Worm (Caenorhabditis elegans) whole organism, young adult: ENCODE results near the gene F57H12.6.

Experiments used
- B0336.3 ChIP-seq: fragments of 200-800 bp; sonication (Bioruptor generic); IDR thresholded peaks from 2 replicates; pipeline ENCODE4 v1.3.6; 2022; ENCODE audit warnings: missing genetic modification characterization, missing compliant biosample characterization
- C06A6.2 ChIP-seq: fragments of 200-800 bp; sonication (Bioruptor generic); conservative IDR thresholded peaks from 2 replicates; pipeline ENCODE4 v1.3.6; 2022; ENCODE audit warnings: missing genetic modification characterization, missing compliant biosample characterization
- F33H1.4 ChIP-seq: fragments of 200-800 bp; sonication (Bioruptor generic); IDR thresholded peaks from 2 replicates; pipeline ENCODE4 v1.3.6; 2022; ENCODE audit warnings: missing genetic modification reagents, missing genetic modification characterization, missing compliant biosample characterization
- F49E8.2 ChIP-seq: sonication (generic microtip); optimal IDR thresholded peaks from 3 replicates; lab custom pipeline; 2017; ENCODE audit warnings: missing genetic modification characterization, mild to moderate bottlenecking, missing compliant biosample characterization, antibody characterized with exemption, moderate library complexity; ENCODE audit not compliant: insufficient read depth
- T07F8.4 ChIP-seq: sonication (generic microtip); optimal IDR thresholded peaks from 2 replicates; lab custom pipeline; 2016; ENCODE audit warnings: mild to moderate bottlenecking, missing genetic modification characterization, moderate library complexity, missing compliant biosample characterization
- Y53F4B.3 ChIP-seq: fragments of 200-800 bp; sonication (Bioruptor generic); IDR thresholded peaks from 2 replicates; pipeline ENCODE4 v1.3.6; 2022; ENCODE audit warnings: missing genetic modification reagents, missing genetic modification characterization, missing compliant biosample characterization
- akir-1 ChIP-seq: fragments of 200-800 bp; sonication (Bioruptor generic); optimal IDR thresholded peaks from 2 replicates; lab custom pipeline; 2018; ENCODE audit warnings: mild to moderate bottlenecking, missing genetic modification characterization, moderate library complexity, missing compliant biosample characterization
- aptf-2 ChIP-seq: fragments of 200-800 bp; sonication (Bioruptor generic); conservative IDR thresholded peaks from 2 replicates; pipeline ENCODE4 v1.3.6; 2022; ENCODE audit warnings: missing genetic modification reagents, missing genetic modification characterization, missing compliant biosample characterization
- aptf-3 ChIP-seq: fragments of 200-800 bp; sonication (Bioruptor generic); IDR thresholded peaks from 2 replicates; pipeline ENCODE4 v1.3.6; 2022; ENCODE audit warnings: missing genetic modification characterization, missing compliant biosample characterization
- athp-1 ChIP-seq: sonication (generic microtip); optimal IDR thresholded peaks from 2 replicates; lab custom pipeline; 2017; ENCODE audit warnings: mild to moderate bottlenecking, missing genetic modification characterization, missing compliant biosample characterization
- attf-5 ChIP-seq: fragments of 200-800 bp; sonication (Bioruptor generic); optimal IDR thresholded peaks from 2 replicates; lab custom pipeline; 2018; ENCODE audit warnings: mild to moderate bottlenecking, missing genetic modification characterization, missing compliant biosample characterization
- cebp-1 ChIP-seq, 2 experiments: fragments of 200-800 bp in 1 of 2; sonication (Bioruptor generic) in 1 of 2; sonication (generic microtip) in 1 of 2; IDR thresholded peaks in 1 of 2; optimal IDR thresholded peaks in 1 of 2; 2 replicates each; pipeline versions ENCODE4 v1.3.6 to Lab custom; 2017 to 2022; ENCODE audit warnings: missing compliant biosample characterization in 2 of 2, missing genetic modification characterization in 2 of 2, mild to moderate bottlenecking in 1 of 2, missing genetic modification reagents in 1 of 2, moderate library complexity in 1 of 2
- ceh-27 ChIP-seq: fragments of 200-800 bp; sonication (Bioruptor generic); optimal IDR thresholded peaks from 2 replicates; lab custom pipeline; 2018; ENCODE audit warnings: mild to moderate bottlenecking, missing genetic modification characterization, moderate library complexity, missing compliant biosample characterization
- ceh-79 ChIP-seq: sonication (generic microtip); optimal IDR thresholded peaks from 2 replicates; lab custom pipeline; 2017; ENCODE audit warnings: mild to moderate bottlenecking, missing genetic modification characterization, missing compliant biosample characterization
- dox-1 ChIP-seq: fragments of 200-800 bp; sonication (Bioruptor generic); IDR thresholded peaks from 2 replicates; pipeline ENCODE4 v1.3.6; 2022; ENCODE audit warnings: missing genetic modification reagents, missing genetic modification characterization, missing compliant biosample characterization
- egl-18 ChIP-seq: fragments of 200-800 bp; sonication (Bioruptor generic); IDR thresholded peaks from 2 replicates; pipeline ENCODE4 v1.3.6; 2022; ENCODE audit warnings: missing genetic modification reagents, missing genetic modification characterization, missing compliant biosample characterization
- egrh-3 ChIP-seq: fragments of 200-800 bp; sonication (Bioruptor generic); IDR thresholded peaks from 2 replicates; pipeline ENCODE4 v1.3.6; 2022; ENCODE audit warnings: missing genetic modification reagents, missing genetic modification characterization, missing compliant biosample characterization
- ekl-4 ChIP-seq: fragments of 200-800 bp; sonication (Bioruptor generic); IDR thresholded peaks from 2 replicates; pipeline ENCODE4 v1.3.6; 2022; ENCODE audit warnings: missing genetic modification reagents, missing genetic modification characterization, missing compliant biosample characterization
- ets-4 ChIP-seq: fragments of 200-800 bp; sonication (Bioruptor generic); optimal IDR thresholded peaks from 2 replicates; lab custom pipeline; 2018; ENCODE audit warnings: mild to moderate bottlenecking, missing genetic modification characterization, missing compliant biosample characterization
- hmg-20 ChIP-seq: fragments of 200-800 bp; sonication (Bioruptor generic); IDR thresholded peaks from 2 replicates; pipeline ENCODE4 v1.3.6; 2022; ENCODE audit warnings: missing genetic modification reagents, missing genetic modification characterization, missing compliant biosample characterization
- hsf-1 ChIP-seq: fragments of 200-800 bp; sonication (Bioruptor generic); IDR thresholded peaks from 2 replicates; pipeline ENCODE4 v1.3.6; 2022; ENCODE audit warnings: missing genetic modification reagents, missing genetic modification characterization, missing compliant biosample characterization
- lag-1 ChIP-seq: fragments of 200-800 bp; sonication (Bioruptor generic); IDR thresholded peaks from 2 replicates; pipeline ENCODE4 v1.3.6; 2022; ENCODE audit warnings: missing genetic modification reagents, missing genetic modification characterization, missing compliant biosample characterization
- let-607 ChIP-seq, 2 experiments: fragments of 200-800 bp in 1 of 2; sonication (Bioruptor generic) in 1 of 2; sonication (generic microtip) in 1 of 2; optimal IDR thresholded peaks; 2 replicates each; lab custom pipeline; 2016 to 2018; ENCODE audit warnings: mild to moderate bottlenecking in 2 of 2, missing compliant biosample characterization in 2 of 2, missing genetic modification characterization in 2 of 2, moderate library complexity in 2 of 2, missing genotype in 1 of 2
- lin-26 ChIP-seq: fragments of 200-800 bp; sonication (Bioruptor generic); IDR thresholded peaks from 2 replicates; pipeline ENCODE4 v1.3.6; 2022; ENCODE audit warnings: missing genetic modification reagents, missing genetic modification characterization, missing compliant biosample characterization
- lin-35 ChIP-seq, 3 experiments: fragments of 150-350 bp in 2 of 3; sonication (generic microtip) in 1 of 3; optimal IDR thresholded peaks; 2 replicates each; lab custom pipeline; 2014 to 2018; ENCODE audit warnings: missing biosample characterization in 3 of 3, missing genetic modification characterization in 3 of 3, missing genetic modification reagents in 3 of 3
- lin-40 ChIP-seq: sonication (generic microtip); optimal IDR thresholded peaks from 2 replicates; lab custom pipeline; 2016; ENCODE audit warnings: missing genetic modification characterization, mild to moderate bottlenecking, missing compliant biosample characterization, missing genotype, missing genetic modification reagents
- lin-54 ChIP-seq: fragments of 200-800 bp; sonication (Bioruptor generic); optimal IDR thresholded peaks from 2 replicates; lab custom pipeline; 2018; ENCODE audit warnings: mild to moderate bottlenecking, missing genetic modification characterization, missing compliant biosample characterization
- madf-3 ChIP-seq: fragments of 200-800 bp; sonication (Bioruptor generic); IDR thresholded peaks from 2 replicates; pipeline ENCODE4 v1.3.6; 2022; ENCODE audit warnings: missing genetic modification reagents, missing genetic modification characterization, missing compliant biosample characterization
- madf-8 ChIP-seq: fragments of 200-800 bp; sonication (Bioruptor generic); conservative IDR thresholded peaks from 2 replicates; pipeline ENCODE4 v1.3.6; 2022; ENCODE audit warnings: missing genetic modification reagents, missing genetic modification characterization, missing compliant biosample characterization
- nfya-1 ChIP-seq: sonication (generic microtip); optimal IDR thresholded peaks from 2 replicates; lab custom pipeline; 2017; ENCODE audit warnings: antibody characterized with exemption, missing compliant biosample characterization, missing genetic modification characterization, borderline replicate concordance; ENCODE audit not compliant: insufficient read depth
- pbrm-1 ChIP-seq: fragments of 200-800 bp; sonication (Bioruptor generic); IDR thresholded peaks from 2 replicates; pipeline ENCODE4 v1.3.6; 2022; ENCODE audit warnings: missing genetic modification reagents, missing genetic modification characterization, missing compliant biosample characterization
- pha-4 ChIP-seq: fragments of 150-350 bp; sonication (generic microtip); optimal IDR thresholded peaks from 2 replicates; lab custom pipeline; 2014; ENCODE audit warnings: missing biosample characterization, missing genetic modification reagents, missing genetic modification characterization
- rcor-1 ChIP-seq: fragments of 200-800 bp; sonication (Bioruptor generic); IDR thresholded peaks from 2 replicates; pipeline ENCODE4 v1.3.6; 2022; ENCODE audit warnings: missing genetic modification reagents, missing genetic modification characterization, missing compliant biosample characterization
- repo-1 ChIP-seq: sonication (generic microtip); optimal IDR thresholded peaks from 2 replicates; lab custom pipeline; 2017; ENCODE audit warnings: mild to moderate bottlenecking, missing genetic modification characterization, missing compliant biosample characterization
- sea-2 ChIP-seq: fragments of 200-800 bp; sonication (Bioruptor generic); IDR thresholded peaks from 2 replicates; pipeline ENCODE4 v1.3.6; 2022; ENCODE audit warnings: missing genetic modification characterization, missing compliant biosample characterization
- snpc-1.3 ChIP-seq: sonication (generic microtip); optimal IDR thresholded peaks from 2 replicates; lab custom pipeline; 2017; ENCODE audit warnings: missing genetic modification characterization, mild to moderate bottlenecking, missing compliant biosample characterization, antibody characterized with exemption, moderate library complexity, missing genotype, missing genetic modification reagents; ENCODE audit not compliant: insufficient read depth
- tbx-9 ChIP-seq: sonication (generic microtip); optimal IDR thresholded peaks from 2 replicates; lab custom pipeline; 2016; ENCODE audit warnings: borderline replicate concordance, missing genetic modification characterization, inconsistent platforms, missing compliant biosample characterization
- unc-130 ChIP-seq: sonication (generic microtip); optimal IDR thresholded peaks from 2 replicates; lab custom pipeline; 2016; ENCODE audit warnings: missing genetic modification reagents, missing genetic modification characterization, missing compliant biosample characterization
- xnd-1 ChIP-seq: sonication (generic microtip); optimal IDR thresholded peaks from 2 replicates; lab custom pipeline; 2016; ENCODE audit warnings: missing genotype, missing genetic modification reagents, missing genetic modification characterization, missing compliant biosample characterization
- zim-3 ChIP-seq: sonication (generic microtip); optimal IDR thresholded peaks from 2 replicates; lab custom pipeline; 2017; ENCODE audit warnings: mild to moderate bottlenecking, missing genetic modification characterization, moderate library complexity, missing compliant biosample characterization
- ztf-18 ChIP-seq: sonication (generic microtip); optimal IDR thresholded peaks from 2 replicates; lab custom pipeline; 2016; ENCODE audit warnings: missing genotype, mild to moderate bottlenecking, missing genetic modification characterization, missing compliant biosample characterization
- ztf-25 ChIP-seq: fragments of 200-800 bp; sonication (Bioruptor generic); IDR thresholded peaks from 2 replicates; pipeline ENCODE4 v1.3.6; 2022; ENCODE audit warnings: missing genetic modification reagents, missing genetic modification characterization, missing compliant biosample characterization
- ztf-28 ChIP-seq: fragments of 200-800 bp; sonication (Bioruptor generic); IDR thresholded peaks from 2 replicates; pipeline ENCODE4 v1.3.6; 2022; ENCODE audit warnings: missing genetic modification reagents, missing genetic modification characterization, missing compliant biosample characterization

Gene F57H12.6

ce11 chrIV:7946899-7947499 lies 29.1 kb downstream of the F57H12.6 start, which contains the start of gene F20D12.12 (continued):
- TF ChIP-seq F49E8.2 (tag; lab: Kevin White, UChicago) (peak; percentile 73), C06A6.2 (peak; percentile 88), madf-8 (GFP tag; lab: Robert Waterston, UW) (peak; percentile 91), ekl-4 (GFP tag; lab: Robert Waterston, UW) (peak; percentile 90), hsf-1 (peak; percentile 88), ztf-18 (tag; lab: Kevin White, UChicago) (peak; percentile 38), Y53F4B.3 (GFP tag; lab: Robert Waterston, UW) (peak; percentile 53; the same call in 1 of the 2 replicates), attf-5 (GFP tag; lab: Kevin White, UChicago) (peak; percentile 94), dox-1 (peak; percentile 97), F33H1.4 (GFP tag; lab: Robert Waterston, UW) (peak; percentile 88), B0336.3 (GFP tag; lab: Robert Waterston, UW) (peak; percentile 60), ztf-28 (GFP tag; lab: Robert Waterston, UW) (peak; percentile 98), ceh-27 (GFP tag; lab: Kevin White, UChicago) (peak; percentile 83), pbrm-1 (GFP tag; lab: Robert Waterston, UW) (peak; percentile 93), ztf-25 (GFP tag; lab: Robert Waterston, UW) (peak; percentile 92), unc-130 (peak; percentile 55), lin-26 (peak; percentile 84), lin-35 (GFP tag; optimal IDR thresholded peaks at IDR 0.05; lab: Kevin White, UChicago) (peak in 2 of 3 experiments; percentile 25 to 50), cebp-1 (GFP tag; IDR thresholded peaks at IDR 0.05; lab: Robert Waterston, UW) (peak; percentile 71), cebp-1 (tag; optimal IDR thresholded peaks at IDR 0.05; lab: Kevin White, UChicago) (peak; percentile 75)

ce11 chrIV:7946457-7946856 lies 29.7 kb downstream of the F57H12.6 start, which contains the start of gene czw-1:
czw-1 (minus strand) TSS chrIV:7946825.
- TF ChIP-seq sea-2 (no peak), hmg-20 (no peak)

- TF ChIP-seq ceh-79 (no peak), zim-3 (tag; lab: Kevin White, UChicago) (no peak), madf-3 (GFP tag; lab: Robert Waterston, UW) (no peak), ekl-4 (GFP tag; lab: Robert Waterston, UW) (no peak), pha-4 (tag; lab: Kevin White, UChicago) (no peak), madf-8 (GFP tag; lab: Robert Waterston, UW) (0 out of 2 replicates have a peak, but pooled peaks have one; percentile 18), ceh-27 (GFP tag; lab: Kevin White, UChicago) (no peak), T07F8.4 (tag; lab: Kevin White, UChicago) (no peak), tbx-9 (tag; lab: Kevin White, UChicago) (no peak), egrh-3 (GFP tag; lab: Robert Waterston, UW) (no peak), akir-1 (no peak), pbrm-1 (GFP tag; lab: Robert Waterston, UW) (0 out of 2 replicates have a peak, but pooled peaks have one; percentile 19), let-607 (tag; optimal IDR thresholded peaks at IDR 0.05; lab: Kevin White, UChicago) (no peak), lin-40 (tag; lab: Kevin White, UChicago) (no peak), xnd-1 (tag; lab: Kevin White, UChicago) (no peak), snpc-1.3 (no peak), ets-4 (GFP tag; lab: Kevin White, UChicago) (no peak), aptf-2 (GFP tag; lab: Robert Waterston, UW) (no peak), B0336.3 (GFP tag; lab: Robert Waterston, UW) (no peak), repo-1 (tag; lab: Kevin White, UChicago) (no peak), lag-1 (GFP tag; lab: Robert Waterston, UW) (no peak), aptf-3 (GFP tag; lab: Robert Waterston, UW) (no peak), athp-1 (tag; lab: Kevin White, UChicago) (peak; percentile 5), lin-54 (GFP tag; lab: Kevin White, UChicago) (no peak), rcor-1 (GFP tag; lab: Robert Waterston, UW) (no peak), nfya-1 (tag; lab: Kevin White, UChicago) (no peak), egl-18 (0 out of 2 replicates have a peak, but pooled peaks have one; percentile 11)
Measured at ce11 chrIV:7943272-7943671, 32.8 kb downstream of the F57H12.6 start.
